Fruit fly (Drosophila melanogaster): ENCODE results near the gene CG5645.
A peak's percentile ranks its signal among the peaks of the same experiment; 100 is the strongest.

Gene CG5645

dm6 chr3L:12083861-12084260, 52.6 kb downstream of the CG5645 start:
- peak; percentile 52 for TF ChIP-seq Crg-1 (GFP tag; optimal IDR thresholded peaks at IDR 0.05)
- no peak for TF ChIP-seq Mnt (GFP tag; optimal IDR thresholded peaks at IDR 0.05)
- TF ChIP-seq CG11617 (GFP tag; optimal IDR thresholded peaks at IDR 0.05) = peak; percentile 38
- no peak for TF ChIP-seq Clk (GFP tag; optimal IDR thresholded peaks at IDR 0.05)
- no peak for TF ChIP-seq CG7045 (GFP tag; optimal IDR thresholded peaks at IDR 0.05)
- TF ChIP-seq CG12768 (GFP tag; optimal IDR thresholded peaks at IDR 0.05) = no peak
- TF ChIP-seq tj (GFP tag; optimal IDR thresholded peaks at IDR 0.05) = no peak
- no peak for TF ChIP-seq Hr96 (GFP tag; optimal IDR thresholded peaks at IDR 0.05)
- TF ChIP-seq kay (GFP tag; ENCODE audit: borderline replicate concordance) = no peak
- peak; percentile 45 for TF ChIP-seq ovo (GFP tag; optimal IDR thresholded peaks at IDR 0.05)
- no peak for TF ChIP-seq cnc (optimal IDR thresholded peaks at IDR 0.05)
- TF ChIP-seq CG7101 (tag; optimal IDR thresholded peaks at IDR 0.05) = peak; percentile 70
- TF ChIP-seq CG1620 (GFP tag; optimal IDR thresholded peaks at IDR 0.05) = peak; percentile 5
- TF ChIP-seq toe (GFP tag; optimal IDR thresholded peaks at IDR 0.05) = no peak
- TF ChIP-seq bab1 (GFP tag; optimal IDR thresholded peaks at IDR 0.05) = no peak
- TF ChIP-seq cic (GFP tag; optimal IDR thresholded peaks at IDR 0.05) = peak; percentile 12
- no peak for TF ChIP-seq CG14711 (tag; optimal IDR thresholded peaks at IDR 0.05)
- TF ChIP-seq pad (GFP tag; optimal IDR thresholded peaks at IDR 0.05) = peak; percentile 10
- peak; percentile 24 for TF ChIP-seq CG33017 (tag; optimal IDR thresholded peaks at IDR 0.05)
- TF ChIP-seq CG5204 (GFP tag; optimal IDR thresholded peaks at IDR 0.05) = no peak
